Fruit fly (Drosophila melanogaster): ENCODE results near the gene Phyhd1.

Gene Phyhd1

DNA sequence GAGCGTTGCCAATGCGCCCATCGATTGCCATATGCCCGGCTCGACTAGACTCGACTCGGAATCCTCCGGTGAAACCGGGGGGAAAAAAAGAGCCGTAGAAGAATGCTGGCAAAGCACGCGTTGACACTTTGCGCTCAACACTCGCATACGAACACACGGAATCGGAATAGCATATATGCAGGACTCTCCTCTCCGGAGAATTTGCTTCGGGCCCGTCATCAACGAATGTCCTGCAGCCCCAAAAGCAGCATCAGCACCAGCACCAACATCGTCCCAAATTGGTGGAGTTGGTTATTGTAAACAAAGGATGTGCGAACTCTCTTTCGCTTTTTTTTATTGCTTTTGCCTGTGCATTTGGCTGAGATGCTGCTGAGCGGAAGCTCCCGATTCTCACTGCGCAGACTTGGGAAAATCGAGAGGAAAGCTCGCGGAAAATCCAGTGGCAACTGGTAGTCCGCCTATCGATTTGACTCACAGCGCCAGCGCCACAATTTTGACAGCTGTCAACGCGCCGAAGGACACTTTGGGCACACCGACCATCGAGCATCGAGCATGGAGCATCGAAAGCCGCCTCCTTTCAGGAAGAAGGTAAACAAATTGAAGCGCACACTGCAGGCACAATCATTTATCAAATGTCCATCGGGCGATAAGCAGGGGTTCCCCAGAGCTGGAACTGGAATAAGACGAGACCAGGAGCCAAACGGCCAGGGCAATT is 40.0 kb downstream of the Phyhd1 start:
- TF ChIP-seq dsf (GFP tag; optimal IDR thresholded peaks at IDR 0.05; ENCODE audit: borderline replicate concordance) = no peak
- TF ChIP-seq Mio (GFP tag; optimal IDR thresholded peaks at IDR 0.05) = no peak
- no peak for TF ChIP-seq OdsH (GFP tag; optimal IDR thresholded peaks at IDR 0.05)
- no peak for TF ChIP-seq Dif (GFP tag; optimal IDR thresholded peaks at IDR 0.05; ENCODE audit: partially characterized antibody)
- no peak for TF ChIP-seq Myc (optimal IDR thresholded peaks at IDR 0.05)
- TF ChIP-seq N (GFP tag; optimal IDR thresholded peaks at IDR 0.05) = no peak
- no peak for TF ChIP-seq Jra (GFP tag; optimal IDR thresholded peaks at IDR 0.05)
- TF ChIP-seq sv (GFP tag; optimal IDR thresholded peaks at IDR 0.05) = no peak

DNA sequence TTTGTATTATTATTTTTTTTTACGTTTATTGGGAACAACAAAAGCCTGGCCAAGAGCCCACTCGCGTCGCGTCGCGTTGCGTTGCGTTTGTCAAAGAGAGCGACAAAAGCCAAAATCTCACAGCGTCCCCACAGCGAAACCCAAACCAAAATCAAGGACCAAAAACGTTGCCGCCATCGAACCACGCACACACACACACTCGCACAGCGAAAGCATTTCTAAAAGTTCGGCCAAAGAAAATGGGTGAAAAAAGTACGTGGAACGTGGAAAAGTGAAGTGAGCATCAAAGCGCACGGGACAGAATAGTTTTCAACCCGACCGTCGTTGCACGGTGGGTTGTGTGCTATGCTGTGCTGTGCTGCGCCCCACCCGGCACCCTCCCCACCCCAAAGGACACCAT is 41.3 kb downstream of the Phyhd1 start, which contains the start of gene hth:
Gene hth, minus strand, starts transcription at position 101 of the 400 bp plus-strand sequence.
- no peak for TF ChIP-seq Abd-B (GFP tag; optimal IDR thresholded peaks at IDR 0.05)
- TF ChIP-seq Rel (GFP tag; optimal IDR thresholded peaks at IDR 0.05) = no peak
- TF ChIP-seq Rel (tag; optimal IDR thresholded peaks at IDR 0.05) = no peak
- no peak for TF ChIP-seq Dif (GFP tag; optimal IDR thresholded peaks at IDR 0.05; ENCODE audit: partially characterized antibody)
- no peak for TF ChIP-seq brk (GFP tag; optimal IDR thresholded peaks at IDR 0.05)
- no peak for TF ChIP-seq ey (GFP tag; optimal IDR thresholded peaks at IDR 0.05)
- no peak for TF ChIP-seq tai (GFP tag; optimal IDR thresholded peaks at IDR 0.05)
- no peak for TF ChIP-seq HLH106 (tag; optimal IDR thresholded peaks at IDR 0.05)
- no peak for TF ChIP-seq lola (GFP tag; optimal IDR thresholded peaks at IDR 0.05)
- no peak for TF ChIP-seq rgr (GFP tag; optimal IDR thresholded peaks at IDR 0.05)
- no peak for TF ChIP-seq CrebA (GFP tag; optimal IDR thresholded peaks at IDR 0.05; ENCODE audit: borderline replicate concordance)
- TF ChIP-seq Hr83 (GFP tag; optimal IDR thresholded peaks at IDR 0.05; ENCODE audit: poor library complexity, severe bottlenecking) = no peak
- no peak for TF ChIP-seq Dfd (GFP tag; optimal IDR thresholded peaks at IDR 0.05)
- TF ChIP-seq Hnf4 (GFP tag; optimal IDR thresholded peaks at IDR 0.05) = no peak
- no peak for TF ChIP-seq CG32264 (GFP tag; optimal IDR thresholded peaks at IDR 0.05)
- no peak for TF ChIP-seq N (GFP tag; optimal IDR thresholded peaks at IDR 0.05)
- TF ChIP-seq Jra (GFP tag; optimal IDR thresholded peaks at IDR 0.05) = no peak
- TF ChIP-seq fru (GFP tag; optimal IDR thresholded peaks at IDR 0.05) = no peak
- no peak for TF ChIP-seq Vsx2 (GFP tag; optimal IDR thresholded peaks at IDR 0.05; ENCODE audit: partially characterized antibody)

DNA sequence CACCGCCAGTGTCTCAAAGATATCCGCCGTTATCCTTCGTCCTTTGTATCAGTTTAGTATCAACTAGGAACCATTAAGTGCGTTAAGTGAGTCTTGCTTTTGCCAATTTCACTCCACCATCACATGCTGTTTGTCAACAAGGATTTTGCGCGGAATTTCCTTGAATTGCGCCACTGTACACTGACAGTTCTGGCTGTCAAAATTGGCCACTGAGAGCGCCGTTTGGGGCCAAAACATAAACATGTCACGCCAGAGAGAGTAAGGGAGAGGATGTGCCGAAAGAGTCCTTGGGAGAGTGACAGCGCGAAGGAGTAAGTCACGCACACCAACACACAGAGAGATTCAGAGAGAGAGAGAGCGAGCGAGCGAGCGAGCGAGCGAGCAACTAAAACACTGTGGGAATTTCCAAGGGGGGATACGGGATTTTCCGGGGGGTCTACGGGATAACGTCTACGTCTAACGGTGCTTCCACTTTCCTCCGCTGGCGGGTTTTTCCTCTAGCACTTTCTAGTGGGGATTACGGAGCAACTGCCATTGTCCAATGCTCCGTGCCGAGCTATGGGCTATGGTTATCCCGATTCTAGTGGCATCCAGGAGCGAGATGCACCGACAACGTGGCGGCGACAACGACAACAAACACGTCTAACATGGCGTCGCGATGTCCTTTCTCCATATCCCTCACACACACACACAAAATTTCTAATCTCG is 41.9 kb downstream of the Phyhd1 start:
- no peak for TF ChIP-seq Hnf4 (GFP tag; optimal IDR thresholded peaks at IDR 0.05)
- TF ChIP-seq brk (GFP tag; optimal IDR thresholded peaks at IDR 0.05) = no peak
- TF ChIP-seq Myc (optimal IDR thresholded peaks at IDR 0.05) = no peak
- TF ChIP-seq br (GFP tag; optimal IDR thresholded peaks at IDR 0.05) = no peak
- TF ChIP-seq h (GFP tag; optimal IDR thresholded peaks at IDR 0.05) = no peak
- TF ChIP-seq GATAd (GFP tag; optimal IDR thresholded peaks at IDR 0.05) = no peak
- no peak for TF ChIP-seq dl (GFP tag; optimal IDR thresholded peaks at IDR 0.05; ENCODE audit: insufficient read depth in 1 of 2, partially characterized antibody in 2 of 2)
- no peak for TF ChIP-seq Hr83 (GFP tag; optimal IDR thresholded peaks at IDR 0.05; ENCODE audit: poor library complexity, severe bottlenecking)
- no peak for TF ChIP-seq rgr (GFP tag; optimal IDR thresholded peaks at IDR 0.05)
- TF ChIP-seq Dfd (GFP tag; optimal IDR thresholded peaks at IDR 0.05) = no peak
- TF ChIP-seq OdsH (GFP tag; optimal IDR thresholded peaks at IDR 0.05) = no peak
- no peak for TF ChIP-seq Jra (GFP tag; optimal IDR thresholded peaks at IDR 0.05)
- TF ChIP-seq sage (GFP tag; optimal IDR thresholded peaks at IDR 0.05) = no peak
- TF ChIP-seq tai (GFP tag; optimal IDR thresholded peaks at IDR 0.05) = no peak
- no peak for TF ChIP-seq foxo (GFP tag; optimal IDR thresholded peaks at IDR 0.05)
- no peak for TF ChIP-seq Mio (GFP tag; optimal IDR thresholded peaks at IDR 0.05)

DNA sequence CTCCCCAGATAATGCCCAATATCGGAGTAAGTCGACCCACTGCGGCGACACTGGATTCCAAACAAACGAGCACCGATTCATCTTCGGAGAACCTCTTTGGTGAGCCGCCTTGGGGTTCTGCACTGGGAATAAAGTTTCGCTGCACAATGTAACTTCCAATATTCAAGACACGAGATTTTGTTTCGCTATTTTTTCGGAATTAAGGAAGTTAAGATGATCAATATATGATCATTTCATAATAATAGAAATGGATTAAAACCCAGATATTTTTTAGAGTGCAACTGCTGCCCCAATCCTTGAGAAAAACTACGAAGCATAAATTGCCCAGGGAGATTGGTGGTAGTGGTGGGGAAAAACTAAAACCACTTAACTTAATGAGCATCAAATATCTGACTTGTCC is 44.7 kb downstream of the Phyhd1 start:
- TF ChIP-seq HLH106 (tag; optimal IDR thresholded peaks at IDR 0.05) = no peak
- TF ChIP-seq Abd-B (GFP tag; optimal IDR thresholded peaks at IDR 0.05) = no peak
- no peak for TF ChIP-seq foxo (GFP tag; optimal IDR thresholded peaks at IDR 0.05)
- no peak for TF ChIP-seq Hr78 (GFP tag; optimal IDR thresholded peaks at IDR 0.05)
- no peak for TF ChIP-seq tai (GFP tag; optimal IDR thresholded peaks at IDR 0.05)
- TF ChIP-seq lola (GFP tag; optimal IDR thresholded peaks at IDR 0.05) = no peak
- no peak for TF ChIP-seq usp (GFP tag; optimal IDR thresholded peaks at IDR 0.05)
- TF ChIP-seq dl (GFP tag; optimal IDR thresholded peaks at IDR 0.05; ENCODE audit: insufficient read depth in 1 of 2, partially characterized antibody in 2 of 2) = no peak
- TF ChIP-seq Sp1 (GFP tag; optimal IDR thresholded peaks at IDR 0.05) = no peak
- TF ChIP-seq Vsx2 (GFP tag; optimal IDR thresholded peaks at IDR 0.05; ENCODE audit: partially characterized antibody) = no peak
